Worm (Caenorhabditis elegans) whole organism, late embryonic: ENCODE measurements around the gene abu-14.

ENCODE experiments used
- ama-1 ChIP-seq: fragments of 150-350 bp; optimal IDR thresholded peaks from 2 replicates; lab custom pipeline; 2014
- ceh-30 ChIP-seq: fragments of 150-350 bp; optimal IDR thresholded peaks from 2 replicates; lab custom pipeline; 2014; ENCODE audit warnings: missing biosample characterization, missing genetic modification characterization
- fkh-10 ChIP-seq: fragments of 150-350 bp; optimal IDR thresholded peaks from 2 replicates; lab custom pipeline; 2014; ENCODE audit warnings: missing biosample characterization, missing genetic modification reagents, missing genetic modification characterization
- pqm-1 ChIP-seq: sonication (generic microtip); optimal IDR thresholded peaks from 2 replicates; lab custom pipeline; 2016; ENCODE audit warnings: missing genetic modification characterization, missing compliant biosample characterization
- sdc-2 ChIP-seq: sonication (generic microtip); optimal IDR thresholded peaks from 2 replicates; lab custom pipeline; 2016; ENCODE audit warnings: missing genotype, missing genetic modification characterization, missing compliant biosample characterization
- zip-5 ChIP-seq: sonication (generic microtip); optimal IDR thresholded peaks from 2 replicates; lab custom pipeline; 2016; ENCODE audit warnings: missing genetic modification characterization, missing compliant biosample characterization

DNA sequence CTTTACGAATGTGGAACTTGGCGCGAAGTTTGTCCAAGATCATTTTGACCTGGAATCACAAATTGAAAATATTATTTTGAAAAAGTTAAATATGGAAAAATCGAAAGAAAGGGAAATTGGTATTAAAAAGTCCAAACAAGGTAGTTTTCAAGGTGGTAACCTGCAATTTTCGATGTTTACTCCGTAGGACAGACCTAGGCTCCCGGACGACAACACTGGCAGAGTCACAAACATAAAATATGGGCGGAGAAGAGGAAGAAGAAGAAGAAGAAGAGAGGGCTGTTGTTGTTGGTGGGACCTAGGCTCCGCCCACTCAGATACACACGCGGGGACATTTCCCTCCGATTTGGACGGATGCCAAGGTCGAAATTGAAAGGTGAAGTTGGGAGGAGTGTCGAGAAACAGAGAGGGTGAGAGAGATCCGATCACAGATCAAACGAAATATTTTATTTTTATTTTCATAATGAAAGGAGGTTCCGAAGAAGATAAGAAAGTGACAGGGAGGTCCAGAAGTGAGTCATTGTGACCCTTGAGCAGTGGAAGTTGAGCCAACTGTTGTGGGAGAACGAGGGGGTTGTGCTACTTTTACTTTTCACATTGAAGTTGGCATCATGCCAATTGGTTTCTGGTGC is 35.0 kb upstream of the abu-14 start, which contains the start of gene aqp-2:
- peak; percentile 67 for TF ChIP-seq ama-1 (lab: Kevin White, UChicago)
- TF ChIP-seq ceh-30 (tag; lab: Kevin White, UChicago) = no peak
- no peak for TF ChIP-seq fkh-10
- TF ChIP-seq pqm-1 (tag; lab: Kevin White, UChicago) = no peak
- peak; percentile 42 for TF ChIP-seq sdc-2 (tag; lab: Kevin White, UChicago)
- no peak for TF ChIP-seq zip-5 (tag; lab: Kevin White, UChicago)
